Fruit fly (Drosophila melanogaster): Measurements from ENCODE around the gene CG5412.

CG5412 gene

DNA sequence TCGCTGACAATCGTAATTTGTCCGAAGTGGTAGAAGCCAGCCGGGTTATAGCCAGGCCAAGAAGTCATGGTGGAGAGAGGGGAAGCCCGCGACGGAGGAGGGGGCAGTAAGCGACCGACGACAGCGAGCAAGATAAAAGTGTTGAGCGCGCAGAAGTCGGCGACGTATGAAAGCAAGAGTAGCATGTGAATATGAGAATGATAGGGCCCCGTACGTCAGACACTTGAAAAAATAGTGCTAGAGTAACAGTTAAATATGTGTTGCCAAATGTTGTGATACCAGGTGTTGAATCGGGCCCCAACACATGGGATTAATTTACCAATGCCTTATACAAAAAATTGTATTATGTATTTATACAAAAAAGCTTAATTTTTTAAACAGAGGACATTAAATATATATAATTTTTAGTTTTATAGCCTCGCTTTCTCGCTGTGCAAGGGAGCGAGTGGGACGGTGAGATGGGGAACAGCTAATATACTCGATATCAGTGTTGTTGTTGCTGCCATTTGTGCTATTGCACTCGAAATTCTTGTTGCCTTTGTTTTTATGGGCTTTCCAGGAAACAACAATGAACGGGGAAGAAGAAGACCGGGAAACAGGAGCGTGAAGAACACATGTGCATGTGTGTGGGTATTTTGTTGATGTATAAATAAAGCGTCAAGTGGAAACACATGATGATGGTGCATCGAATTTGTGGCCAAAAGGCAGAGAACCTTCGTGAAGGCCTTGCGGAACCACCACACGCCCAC lies 26.8 kb upstream of the CG5412 start (continued):
- TF ChIP-seq sd (tag; optimal IDR thresholded peaks at IDR 0.05), result peak; percentile 60
- TF ChIP-seq CG32532 (GFP tag; IDR thresholded peaks at IDR 0.05), result peak; percentile 85
- TF ChIP-seq Sry-β (GFP tag; optimal IDR thresholded peaks at IDR 0.05), result no peak
- TF ChIP-seq trem (tag; optimal IDR thresholded peaks at IDR 0.05), result peak; percentile 81
- peak; percentile 86 for TF ChIP-seq HLH3B (GFP tag; IDR thresholded peaks at IDR 0.05)
- TF ChIP-seq luna (GFP tag; optimal IDR thresholded peaks at IDR 0.05), result no peak
- no peak for TF ChIP-seq CG7963 (GFP tag; IDR thresholded peaks at IDR 0.05; ENCODE audit: partially characterized antibody)
- peak; percentile 8 for TF ChIP-seq Ets97D (GFP tag; optimal IDR thresholded peaks at IDR 0.05)
- peak; percentile 59 for TF ChIP-seq mam (GFP tag; optimal IDR thresholded peaks at IDR 0.05)
- TF ChIP-seq CG8944 (GFP tag; optimal IDR thresholded peaks at IDR 0.05), result no peak
- TF ChIP-seq CG11696 (GFP tag; IDR thresholded peaks at IDR 0.05), result peak; percentile 72; the same call in 1 of the 2 replicates
- TF ChIP-seq ranshi (GFP tag; IDR thresholded peaks at IDR 0.05), result peak; percentile 84
- peak; percentile 77 for TF ChIP-seq fd3F (GFP tag; optimal IDR thresholded peaks at IDR 0.05)
- TF ChIP-seq hth (optimal IDR thresholded peaks at IDR 0.05), result no peak
- TF ChIP-seq sisA (GFP tag; IDR thresholded peaks at IDR 0.05), result peak; percentile 85
- peak; percentile 43 for TF ChIP-seq HLH54F (GFP tag; optimal IDR thresholded peaks at IDR 0.05)
- TF ChIP-seq HLH4C (GFP tag; IDR thresholded peaks at IDR 0.05; ENCODE audit: partially characterized antibody), result no peak
- no peak for TF ChIP-seq mld (GFP tag; IDR thresholded peaks at IDR 0.05; ENCODE audit: partially characterized antibody)
- peak; percentile 87 for TF ChIP-seq sug (tag; optimal IDR thresholded peaks at IDR 0.05)
- TF ChIP-seq CG42726 (GFP tag; IDR thresholded peaks at IDR 0.05; ENCODE audit: partially characterized antibody), result 0 out of 2 replicates have a peak, but pooled peaks have one; percentile 27
- TF ChIP-seq CG13894 (tag; optimal IDR thresholded peaks at IDR 0.05), result peak; percentile 82
- peak; percentile 80 for TF ChIP-seq CG14441 (GFP tag; IDR thresholded peaks at IDR 0.05)
- TF ChIP-seq otp (GFP tag; IDR thresholded peaks at IDR 0.05), result peak; percentile 77
- peak; percentile 83 for TF ChIP-seq CG14710 (tag; optimal IDR thresholded peaks at IDR 0.05)
- no peak for TF ChIP-seq Side (GFP tag; optimal IDR thresholded peaks at IDR 0.05)
- peak; percentile 62; the same call in 1 of the 2 replicates for TF ChIP-seq dan (GFP tag; IDR thresholded peaks at IDR 0.05)
- TF ChIP-seq CG10366 (GFP tag; IDR thresholded peaks at IDR 0.05), result peak; percentile 85
- peak; percentile 86 for TF ChIP-seq Abd-B (GFP tag; optimal IDR thresholded peaks at IDR 0.05)
- no peak for TF ChIP-seq CG7271 (tag; optimal IDR thresholded peaks at IDR 0.05)
- TF ChIP-seq CG13287 (GFP tag; IDR thresholded peaks at IDR 0.05; ENCODE audit: partially characterized antibody), result no peak; the same call in 1 of the 2 replicates
- peak; percentile 40 for TF ChIP-seq CG2116 (GFP tag; optimal IDR thresholded peaks at IDR 0.05)
- peak; percentile 86 for TF ChIP-seq CG9727 (GFP tag; optimal IDR thresholded peaks at IDR 0.05)
- TF ChIP-seq Dip2 (GFP tag; IDR thresholded peaks at IDR 0.05), result peak; percentile 54; the same call in 1 of the 2 replicates
- no peak for TF ChIP-seq CG7745 (tag; optimal IDR thresholded peaks at IDR 0.05)
- peak; percentile 78 for TF ChIP-seq Mrtf (GFP tag; IDR thresholded peaks at IDR 0.05)
- no peak for TF ChIP-seq sima (GFP tag; optimal IDR thresholded peaks at IDR 0.05)
- peak; percentile 66 for TF ChIP-seq CG11085 (GFP tag; IDR thresholded peaks at IDR 0.05)
- TF ChIP-seq fru (optimal IDR thresholded peaks at IDR 0.05), result no peak
- TF ChIP-seq Max (GFP tag; optimal IDR thresholded peaks at IDR 0.05), result peak; percentile 68
- TF ChIP-seq CG7928 (GFP tag; optimal IDR thresholded peaks at IDR 0.05), result peak; percentile 27
- no peak for TF ChIP-seq CG4282 (GFP tag; optimal IDR thresholded peaks at IDR 0.05)
- TF ChIP-seq NC2β (GFP tag; optimal IDR thresholded peaks at IDR 0.05), result no peak
- peak; percentile 17 for TF ChIP-seq pho (GFP tag; optimal IDR thresholded peaks at IDR 0.05)
- peak; percentile 81 for TF ChIP-seq CG30403 (GFP tag; optimal IDR thresholded peaks at IDR 0.05)
- no peak for TF ChIP-seq jumu (GFP tag; optimal IDR thresholded peaks at IDR 0.05)
- no peak for TF ChIP-seq Sin3A (optimal IDR thresholded peaks at IDR 0.05)
- TF ChIP-seq CG33557 (GFP tag; optimal IDR thresholded peaks at IDR 0.05), result peak; percentile 76
- TF ChIP-seq zfh1 (GFP tag; IDR thresholded peaks at IDR 0.05), result peak; percentile 89
- TF ChIP-seq Drgx (GFP tag; IDR thresholded peaks at IDR 0.05), result peak; percentile 78
- peak; percentile 40; the same call in 1 of the 2 replicates for TF ChIP-seq Ravus (GFP tag; IDR thresholded peaks at IDR 0.05)
- peak; percentile 82 for TF ChIP-seq CG32772 (GFP tag; IDR thresholded peaks at IDR 0.05)

Data from whole organism, embryonic.